Worm (Caenorhabditis elegans): ENCODE data around the gene W07G1.1.

DNA sequence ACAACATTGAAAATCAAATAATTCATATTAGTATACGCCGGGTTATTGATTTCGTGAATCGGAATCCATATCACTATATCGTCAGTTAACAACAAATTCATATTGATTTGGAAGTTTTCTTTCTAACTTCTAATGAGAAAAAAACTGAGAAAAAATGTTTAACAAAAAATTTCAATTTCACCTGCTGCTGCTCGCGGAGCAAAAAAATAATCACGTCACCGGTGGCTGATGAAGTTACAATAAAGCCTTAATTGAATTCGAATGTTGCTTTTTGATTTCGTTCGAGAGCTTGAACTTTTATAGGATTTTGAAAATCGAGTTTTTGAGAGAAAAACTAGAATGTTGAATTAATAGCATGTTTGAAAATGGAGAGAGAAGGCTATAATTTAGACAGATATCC, 29.5 kb upstream of the W07G1.1 start, which contains the start of gene sre-43:
- TF ChIP-seq elt-4 (tag; optimal IDR thresholded peaks at IDR 0.05) (no peak), nhr-11 (tag; optimal IDR thresholded peaks at IDR 0.05) (no peak)
